Fruit fly (Drosophila melanogaster) whole organism, embryonic: Measurements from ENCODE around the gene Cda5.

Experiments used
- Bteb2 ChIP-seq: fragments of 200-800 bp; sonication (Bioruptor generic); optimal IDR thresholded peaks from 2 replicates; lab custom pipeline; 2016; ENCODE audit warnings: missing biosample characterization, missing genetic modification characterization
- CG10462 ChIP-seq: fragments of 200-800 bp; sonication (Bioruptor generic); optimal IDR thresholded peaks from 2 replicates; lab custom pipeline; 2016; ENCODE audit warnings: missing biosample characterization, missing genetic modification characterization
- CG13775 ChIP-seq: fragments of 200-800 bp; sonication (Bioruptor generic); optimal IDR thresholded peaks from 3 replicates; lab custom pipeline; 2017; ENCODE audit warnings: missing biosample characterization, mild to moderate bottlenecking, missing genetic modification characterization
- CG14667 ChIP-seq: fragments of 200-800 bp; sonication (Bioruptor generic); IDR thresholded peaks from 2 replicates; pipeline ENCODE4 v1.3.6; 2022; ENCODE audit warnings: missing biosample characterization, missing genetic modification characterization
- CG14860 ChIP-seq: fragments of 200-800 bp; sonication (Bioruptor generic); IDR thresholded peaks from 3 replicates; pipeline ENCODE4 v1.3.6; 2022; ENCODE audit warnings: missing biosample characterization, missing genetic modification characterization; ENCODE audit not compliant: partially characterized antibody
- CG1602 ChIP-seq: fragments of 200-800 bp; sonication (Bioruptor generic); optimal IDR thresholded peaks from 3 replicates; lab custom pipeline; 2016; ENCODE audit warnings: missing biosample characterization, missing genetic modification characterization
- CG17829 ChIP-seq: fragments of 200-800 bp; optimal IDR thresholded peaks from 2 replicates; lab custom pipeline; 2019; ENCODE audit warnings: missing biosample characterization, mild to moderate bottlenecking, missing genetic modification characterization, moderate library complexity
- CG2116 ChIP-seq: fragments of 200-800 bp; sonication (Bioruptor generic); optimal IDR thresholded peaks from 3 replicates; lab custom pipeline; 2018; ENCODE audit warnings: missing biosample characterization, mild to moderate bottlenecking, missing genetic modification characterization
- CG2712 ChIP-seq: fragments of 200-800 bp; optimal IDR thresholded peaks from 3 replicates; lab custom pipeline; 2019; ENCODE audit warnings: missing biosample characterization, mild to moderate bottlenecking, missing genetic modification characterization, moderate library complexity
- CG31365 ChIP-seq: fragments of 200-800 bp; sonication (Bioruptor generic); optimal IDR thresholded peaks from 2 replicates; lab custom pipeline; 2018; ENCODE audit warnings: missing biosample characterization, mild to moderate bottlenecking, missing genetic modification characterization
- CG3163 ChIP-seq: fragments of 200-800 bp; sonication (Bioruptor generic); optimal IDR thresholded peaks from 3 replicates; lab custom pipeline; 2016; ENCODE audit warnings: missing biosample characterization, missing genetic modification characterization
- CG32767 ChIP-seq: fragments of 200-800 bp; sonication (Bioruptor generic); IDR thresholded peaks from 2 replicates; pipeline ENCODE4 v1.3.6; 2022; ENCODE audit warnings: missing biosample characterization, missing genetic modification characterization
- CG33557 ChIP-seq: fragments of 200-800 bp; sonication (Bioruptor generic); optimal IDR thresholded peaks from 2 replicates; lab custom pipeline; 2019; ENCODE audit warnings: missing biosample characterization, mild to moderate bottlenecking, missing genetic modification characterization, moderate library complexity
- CG6683 ChIP-seq: fragments of 200-800 bp; sonication (Bioruptor generic); optimal IDR thresholded peaks from 2 replicates; lab custom pipeline; 2017; ENCODE audit warnings: missing biosample characterization, mild to moderate bottlenecking, missing genetic modification characterization, missing genetic modification reagents
- CG6689 ChIP-seq: fragments of 200-800 bp; sonication (Bioruptor generic); IDR thresholded peaks from 2 replicates; pipeline ENCODE4 v1.3.6; 2022; ENCODE audit warnings: missing biosample characterization, missing genetic modification characterization
- CG6791 ChIP-seq: fragments of 200-800 bp; sonication (Bioruptor generic); IDR thresholded peaks from 3 replicates; pipeline ENCODE4 v1.3.6; 2022; ENCODE audit warnings: missing biosample characterization, missing genetic modification characterization; ENCODE audit not compliant: partially characterized antibody
- CG7556 ChIP-seq: fragments of 200-800 bp; sonication (Bioruptor generic); optimal IDR thresholded peaks from 2 replicates; lab custom pipeline; 2017; ENCODE audit warnings: missing biosample characterization, mild to moderate bottlenecking, missing genetic modification characterization
- CG8765 ChIP-seq: fragments of 200-800 bp; sonication (Bioruptor generic); IDR thresholded peaks from 2 replicates; pipeline ENCODE4 v1.3.6; 2022; ENCODE audit warnings: missing biosample characterization, missing genetic modification characterization
- CG9817 ChIP-seq: fragments of 200-800 bp; sonication (Bioruptor generic); optimal IDR thresholded peaks from 2 replicates; lab custom pipeline; 2018; ENCODE audit warnings: missing biosample characterization, mild to moderate bottlenecking, missing genetic modification characterization, moderate library complexity
- CG9876 ChIP-seq: fragments of 200-800 bp; sonication (Bioruptor generic); optimal IDR thresholded peaks from 2 replicates; lab custom pipeline; 2016; ENCODE audit warnings: missing biosample characterization, missing genetic modification characterization
- D ChIP-seq, 2 experiments: fragments of 200-800 bp in 1 of 2; fragments of >200 bp in 1 of 2; sonication (Bioruptor generic) in 1 of 2; optimal IDR thresholded peaks; 2 replicates in 1 of 2; 3 replicates in 1 of 2; lab custom pipeline; 2017; ENCODE audit warnings: mild to moderate bottlenecking in 1 of 2, missing biosample characterization in 1 of 2, missing genetic modification characterization in 1 of 2, missing genetic modification reagents in 1 of 2
- D19B ChIP-seq: fragments of 200-800 bp; sonication (Bioruptor generic); optimal IDR thresholded peaks from 2 replicates; lab custom pipeline; 2017; ENCODE audit warnings: missing biosample characterization, mild to moderate bottlenecking, missing genetic modification characterization
- Dip2 ChIP-seq: fragments of 200-800 bp; sonication (Bioruptor generic); IDR thresholded peaks from 2 replicates; pipeline ENCODE4 v1.3.6; 2022; ENCODE audit warnings: missing biosample characterization, missing genetic modification characterization
- E2f2 ChIP-seq: fragments of 200-800 bp; sonication (Bioruptor generic); IDR thresholded peaks from 2 replicates; pipeline ENCODE4 v1.3.6; 2022; ENCODE audit warnings: missing biosample characterization, missing genetic modification characterization
- Eip74EF ChIP-seq, 2 experiments: fragments of 200-800 bp in 1 of 2; fragments of >200 bp in 1 of 2; sonication (Bioruptor generic) in 1 of 2; optimal IDR thresholded peaks; 2 replicates each; lab custom pipeline; 2017 to 2019; ENCODE audit warnings: missing biosample characterization in 2 of 2, missing genetic modification characterization in 2 of 2, mild to moderate bottlenecking in 1 of 2, moderate library complexity in 1 of 2
- Ets65A ChIP-seq: fragments of 200-800 bp; sonication (Bioruptor generic); peaks from one replicate; lab custom pipeline; 2016; ENCODE audit warnings: missing biosample characterization, missing genetic modification characterization
- HmgZ ChIP-seq: fragments of 200-800 bp; sonication (Bioruptor generic); optimal IDR thresholded peaks from 2 replicates; lab custom pipeline; 2018; ENCODE audit warnings: missing biosample characterization, mild to moderate bottlenecking, missing genetic modification characterization
- Hmr ChIP-seq: fragments of 200-800 bp; sonication (Bioruptor generic); optimal IDR thresholded peaks from 3 replicates; lab custom pipeline; 2017; ENCODE audit warnings: mild to moderate bottlenecking, missing biosample characterization, missing genetic modification reagents, missing genetic modification characterization
- MTF-1 ChIP-seq: fragments of 200-800 bp; sonication (Bioruptor generic); optimal IDR thresholded peaks from 2 replicates; lab custom pipeline; 2018; ENCODE audit warnings: missing biosample characterization, mild to moderate bottlenecking, missing genetic modification characterization, borderline replicate concordance
- Mes4 ChIP-seq: fragments of 200-800 bp; sonication (Bioruptor generic); optimal IDR thresholded peaks from 2 replicates; lab custom pipeline; 2016; ENCODE audit warnings: missing biosample characterization, missing genetic modification characterization
- Myb ChIP-seq: fragments of 200-800 bp; sonication (Bioruptor generic); optimal IDR thresholded peaks from 2 replicates; lab custom pipeline; 2016; ENCODE audit warnings: missing biosample characterization, missing genetic modification characterization
- Rfx ChIP-seq: fragments of 200-800 bp; sonication (Bioruptor generic); IDR thresholded peaks from 2 replicates; pipeline ENCODE4 v1.3.6; 2022; ENCODE audit warnings: missing biosample characterization, missing genetic modification characterization
- Stat92E ChIP-seq, 3 experiments: fragments of >200 bp in 2 of 3; fragments of 200-800 bp in 1 of 3; sonication (Bioruptor generic) in 1 of 3; optimal IDR thresholded peaks; 2 replicates each; lab custom pipeline; 2017 to 2019; ENCODE audit warnings: missing biosample characterization in 3 of 3, missing genetic modification characterization in 3 of 3, mild to moderate bottlenecking in 1 of 3, moderate library complexity in 1 of 3
- amos ChIP-seq: fragments of 200-800 bp; sonication (Bioruptor generic); IDR thresholded peaks from 2 replicates; pipeline ENCODE4 v1.3.6; 2022; ENCODE audit warnings: missing biosample characterization, missing genetic modification characterization; ENCODE audit not compliant: partially characterized antibody
- ara ChIP-seq: fragments of 200-800 bp; sonication (Bioruptor generic); IDR thresholded peaks from 2 replicates; pipeline ENCODE4 v1.3.6; 2022; ENCODE audit warnings: missing biosample characterization, missing genetic modification characterization
- ato ChIP-seq: fragments of 200-800 bp; sonication (Bioruptor generic); IDR thresholded peaks from 2 replicates; pipeline ENCODE4 v1.3.6; 2022; ENCODE audit warnings: missing biosample characterization, missing genetic modification characterization; ENCODE audit not compliant: partially characterized antibody
- bigmax ChIP-seq: fragments of 200-800 bp; sonication (Bioruptor generic); optimal IDR thresholded peaks from 2 replicates; lab custom pipeline; 2018; ENCODE audit warnings: missing biosample characterization, mild to moderate bottlenecking, missing genetic modification characterization
- cas ChIP-seq: fragments of 200-800 bp; sonication (Bioruptor generic); IDR thresholded peaks from 2 replicates; pipeline ENCODE4 v1.3.6; 2022; ENCODE audit warnings: missing biosample characterization, missing genetic modification characterization
- chif ChIP-seq, 2 experiments: fragments of 200-800 bp; sonication (Bioruptor generic); optimal IDR thresholded peaks; 3 replicates each; lab custom pipeline; 2016; ENCODE audit warnings: missing biosample characterization in 2 of 2, missing genetic modification characterization in 2 of 2
- dmrt99B ChIP-seq: fragments of 200-800 bp; sonication (Bioruptor generic); optimal IDR thresholded peaks from 2 replicates; lab custom pipeline; 2018; ENCODE audit warnings: missing biosample characterization, mild to moderate bottlenecking, missing genetic modification characterization, moderate library complexity
- gfzf ChIP-seq: fragments of 200-800 bp; sonication (Bioruptor generic); optimal IDR thresholded peaks from 2 replicates; lab custom pipeline; 2016; ENCODE audit warnings: missing biosample characterization, mild to moderate bottlenecking, missing genetic modification characterization, moderate library complexity
- insv ChIP-seq, 2 experiments: fragments of 200-800 bp; sonication (Bioruptor generic); optimal IDR thresholded peaks; 3 replicates each; lab custom pipeline; 2016 to 2018; ENCODE audit warnings: missing biosample characterization in 2 of 2, missing genetic modification characterization in 2 of 2
- jigr1 ChIP-seq: fragments of 200-800 bp; sonication (Bioruptor generic); IDR thresholded peaks from 3 replicates; pipeline ENCODE4 v1.3.6; 2022; ENCODE audit warnings: missing biosample characterization, missing genetic modification characterization
- mam ChIP-seq: fragments of 200-800 bp; sonication (Bioruptor generic); optimal IDR thresholded peaks from 3 replicates; lab custom pipeline; 2016; ENCODE audit warnings: missing biosample characterization, missing genetic modification characterization
- nau ChIP-seq: fragments of 200-800 bp; sonication (Bioruptor generic); optimal IDR thresholded peaks from 3 replicates; lab custom pipeline; 2017; ENCODE audit warnings: missing biosample characterization, mild to moderate bottlenecking, missing genetic modification characterization, missing genetic modification reagents
- pb ChIP-seq: fragments of 200-800 bp; sonication (Bioruptor generic); optimal IDR thresholded peaks from 3 replicates; lab custom pipeline; 2016; ENCODE audit warnings: missing biosample characterization, missing genetic modification characterization
- stwl ChIP-seq: fragments of 200-800 bp; sonication (Bioruptor generic); optimal IDR thresholded peaks from 3 replicates; lab custom pipeline; 2018; ENCODE audit warnings: missing biosample characterization, mild to moderate bottlenecking, missing genetic modification characterization, moderate library complexity
- trh ChIP-seq: fragments of 200-800 bp; sonication (Bioruptor generic); optimal IDR thresholded peaks from 2 replicates; lab custom pipeline; 2016; ENCODE audit warnings: missing biosample characterization, missing genetic modification characterization
- tx ChIP-seq: fragments of 200-800 bp; sonication (Bioruptor generic); optimal IDR thresholded peaks from 2 replicates; lab custom pipeline; 2016; ENCODE audit warnings: missing biosample characterization, missing genetic modification characterization
- vvl ChIP-seq: fragments of 200-800 bp; sonication (Bioruptor generic); IDR thresholded peaks from 2 replicates; pipeline ENCODE4 v1.3.6; 2022; ENCODE audit warnings: missing biosample characterization, missing genetic modification characterization

Gene Cda5

dm6 chr2L:35452-35851 is 29.8 kb downstream of the Cda5 start (continued):
- TF ChIP-seq Hmr (GFP tag; lab: Kevin White, UChicago) (peak; percentile 25), pb (GFP tag; lab: Kevin White, UChicago) (no peak), amos (GFP tag; lab: Robert Waterston, UW) (peak; percentile 43; the same call in 1 of the 2 replicates), CG14860 (GFP tag; lab: Robert Waterston, UW) (no peak), HmgZ (tag; lab: Kevin White, UChicago) (peak; percentile 34), CG17829 (tag; lab: Kevin White, UChicago) (no peak), tx (GFP tag; lab: Kevin White, UChicago) (no peak), CG10462 (GFP tag; lab: Kevin White, UChicago) (no peak), CG32767 (GFP tag; lab: Robert Waterston, UW) (peak; percentile 45), CG7556 (GFP tag; lab: Kevin White, UChicago) (no peak), Bteb2 (GFP tag; lab: Kevin White, UChicago) (no peak), Mes4 (GFP tag; lab: Kevin White, UChicago) (no peak), CG1602 (GFP tag; lab: Kevin White, UChicago) (no peak), nau (GFP tag; lab: Kevin White, UChicago) (no peak), CG9817 (tag; lab: Kevin White, UChicago) (no peak), ato (GFP tag; lab: Robert Waterston, UW) (no peak), jigr1 (no peak), dmrt99B (no peak), CG6791 (GFP tag; lab: Robert Waterston, UW) (no peak), cas (GFP tag; lab: Robert Waterston, UW) (no peak), bigmax (no peak), Stat92E (GFP tag; optimal IDR thresholded peaks at IDR 0.05; lab: Kevin White, UChicago) (no peak), vvl (GFP tag; lab: Robert Waterston, UW) (no peak), CG6683 (GFP tag; lab: Kevin White, UChicago) (no peak), CG8765 (no peak), CG13775 (no peak), CG2116 (no peak), chif (GFP tag; optimal IDR thresholded peaks at IDR 0.05; lab: Kevin White, UChicago) (no peak), MTF-1 (GFP tag; lab: Kevin White, UChicago) (no peak), insv (GFP tag; optimal IDR thresholded peaks at IDR 0.05; lab: Kevin White, UChicago) (peak in 1 of 2 experiments; percentile 30), E2f2 (no peak), mam (no peak), CG6689 (no peak), Dip2 (GFP tag; lab: Robert Waterston, UW) (no peak), CG14667 (no peak), Myb (GFP tag; lab: Kevin White, UChicago) (no peak), CG9876 (no peak), Ets65A (peak; percentile 83), ara (GFP tag; lab: Robert Waterston, UW) (no peak), stwl (no peak), gfzf (GFP tag; lab: Kevin White, UChicago) (peak; percentile 16), CG31365 (no peak), CG3163 (GFP tag; lab: Kevin White, UChicago) (no peak), Rfx (0 out of 2 replicates have a peak, but pooled peaks have one; percentile 15), trh (no peak), Eip74EF (GFP tag; optimal IDR thresholded peaks at IDR 0.05; lab: Kevin White, UChicago) (no peak), D (optimal IDR thresholded peaks at IDR 0.05; lab: Kevin White, UChicago) (no peak), D (GFP tag; optimal IDR thresholded peaks at IDR 0.05; lab: Kevin White, UChicago) (no peak), CG2712 (tag; lab: Kevin White, UChicago) (no peak), CG33557 (no peak), D19B (GFP tag; lab: Kevin White, UChicago) (no peak)
